Fruit fly (Drosophila melanogaster): ENCODE measurements around the gene MED15.

MED15 gene

dm6 chr2L:517911-518619 is 45.3 kb downstream of the MED15 start:
- TF ChIP-seq Myc (optimal IDR thresholded peaks at IDR 0.05) (no peak), CG32264 (GFP tag; optimal IDR thresholded peaks at IDR 0.05) (no peak), Vsx2 (GFP tag; optimal IDR thresholded peaks at IDR 0.05; ENCODE audit: partially characterized antibody) (no peak), fru (GFP tag; optimal IDR thresholded peaks at IDR 0.05) (no peak), usp (GFP tag; optimal IDR thresholded peaks at IDR 0.05) (no peak), rgr (GFP tag; optimal IDR thresholded peaks at IDR 0.05) (no peak)

- TF ChIP-seq Hnf4 (GFP tag; optimal IDR thresholded peaks at IDR 0.05) (no peak), rgr (GFP tag; optimal IDR thresholded peaks at IDR 0.05) (no peak), CG9705 (GFP tag; optimal IDR thresholded peaks at IDR 0.05) (no peak), lola (GFP tag; optimal IDR thresholded peaks at IDR 0.05) (no peak), Jra (GFP tag; optimal IDR thresholded peaks at IDR 0.05) (no peak), dmrt93B (GFP tag; optimal IDR thresholded peaks at IDR 0.05) (no peak), Sp1 (GFP tag; optimal IDR thresholded peaks at IDR 0.05) (no peak), ey (GFP tag; optimal IDR thresholded peaks at IDR 0.05) (no peak), CG32264 (GFP tag; optimal IDR thresholded peaks at IDR 0.05) (no peak)
Observed at dm6 chr2L:518620-518913, 45.8 kb downstream of the MED15 start.

- TF ChIP-seq HLH106 (tag; optimal IDR thresholded peaks at IDR 0.05) (no peak), ey (GFP tag; optimal IDR thresholded peaks at IDR 0.05) (no peak), fru (GFP tag; optimal IDR thresholded peaks at IDR 0.05) (no peak), N (GFP tag; optimal IDR thresholded peaks at IDR 0.05) (no peak), pan (optimal IDR thresholded peaks at IDR 0.05) (no peak)
Observed at dm6 chr2L:518979-519891, 46.4 kb downstream of the MED15 start.

dm6 chr2L:520331-521000 is 47.7 kb downstream of the MED15 start:
- TF ChIP-seq ey (GFP tag; optimal IDR thresholded peaks at IDR 0.05): peak; percentile 44
- peak; percentile 68 for TF ChIP-seq sv (GFP tag; optimal IDR thresholded peaks at IDR 0.05)
- peak in 1 of 2 experiments; percentile 38 for TF ChIP-seq foxo (GFP tag; optimal IDR thresholded peaks at IDR 0.05)
- peak; percentile 64 for TF ChIP-seq fru (GFP tag; optimal IDR thresholded peaks at IDR 0.05)
- no peak for TF ChIP-seq CG32264 (GFP tag; optimal IDR thresholded peaks at IDR 0.05)
- TF ChIP-seq rgr (GFP tag; optimal IDR thresholded peaks at IDR 0.05): peak; percentile 47
- TF ChIP-seq Rel (GFP tag; optimal IDR thresholded peaks at IDR 0.05): no peak
- TF ChIP-seq Rel (tag; optimal IDR thresholded peaks at IDR 0.05): no peak
- no peak for TF ChIP-seq GATAd (GFP tag; optimal IDR thresholded peaks at IDR 0.05)
- peak; percentile 41 for TF ChIP-seq h (GFP tag; optimal IDR thresholded peaks at IDR 0.05)
- TF ChIP-seq br (GFP tag; optimal IDR thresholded peaks at IDR 0.05): peak; percentile 48
- TF ChIP-seq lola (GFP tag; optimal IDR thresholded peaks at IDR 0.05): no peak
- peak; percentile 15 for TF ChIP-seq psq (GFP tag; optimal IDR thresholded peaks at IDR 0.05)
- TF ChIP-seq CrebA (GFP tag; optimal IDR thresholded peaks at IDR 0.05; ENCODE audit: borderline replicate concordance): no peak
- TF ChIP-seq Sp1 (GFP tag; optimal IDR thresholded peaks at IDR 0.05): peak; percentile 5
- no peak for TF ChIP-seq dmrt93B (GFP tag; optimal IDR thresholded peaks at IDR 0.05)
- TF ChIP-seq dl (GFP tag; optimal IDR thresholded peaks at IDR 0.05; ENCODE audit: insufficient read depth in 1 of 2, partially characterized antibody in 2 of 2): no peak
- peak; percentile 27 for TF ChIP-seq Hnf4 (GFP tag; optimal IDR thresholded peaks at IDR 0.05)

- TF ChIP-seq dmrt93B (GFP tag; optimal IDR thresholded peaks at IDR 0.05): no peak
- no peak for TF ChIP-seq Rel (GFP tag; optimal IDR thresholded peaks at IDR 0.05)
- no peak for TF ChIP-seq Rel (tag; optimal IDR thresholded peaks at IDR 0.05)
- TF ChIP-seq Abd-B (GFP tag; optimal IDR thresholded peaks at IDR 0.05): no peak
Observed at dm6 chr2L:521001-521827, 48.4 kb downstream of the MED15 start.
